Worm (Caenorhabditis elegans): Measurements from ENCODE around the gene D2007.1.
A peak's percentile ranks its signal among the peaks of the same experiment; 100 is the strongest.

D2007.1 gene

ce11 chrIII:8130177-8130902, 24.9 kb upstream of the D2007.1 start, which contains the start of the genes rpl-21 and C14B9.10 (continued):
- TF ChIP-seq irx-1 (tag; optimal IDR thresholded peaks at IDR 0.05) = peak; percentile 56
- TF ChIP-seq unc-130 (tag; optimal IDR thresholded peaks at IDR 0.05) = peak; percentile 95
- TF ChIP-seq nhr-47 (tag; optimal IDR thresholded peaks at IDR 0.05) = peak; percentile 86
- TF ChIP-seq ceh-88 (GFP tag; IDR thresholded peaks at IDR 0.05) = peak; percentile 47; the same call in 1 of the 2 replicates

- TF ChIP-seq tbx-2 (tag; optimal IDR thresholded peaks at IDR 0.05) (peak; percentile 1), lsy-2 (tag; optimal IDR thresholded peaks at IDR 0.05) (peak in 1 of 2 experiments; percentile 43), nhr-19 (GFP tag; conservative IDR thresholded peaks at IDR 0.05) (peak; percentile 25; the same call in 1 of the 2 replicates), ceh-88 (GFP tag; IDR thresholded peaks at IDR 0.05) (0 out of 2 replicates have a peak, but pooled peaks have one; percentile 18), nhr-85 (tag) (peak; percentile 5), fkh-4 (tag; optimal IDR thresholded peaks at IDR 0.05; ENCODE audit: borderline replicate concordance) (no peak), lin-14 (GFP tag; optimal IDR thresholded peaks at IDR 0.05) (peak; percentile 22), ceh-8 (GFP tag; optimal IDR thresholded peaks at IDR 0.05) (no peak)
These were observed 22.8 kb upstream of the D2007.1 start for ce11 chrIII:8132496-8132895.

ce11 chrIII:8133346-8133745, 21.9 kb upstream of the D2007.1 start, which contains the start of gene C14B9.2:
TSS of gene C14B9.2 (plus strand) at chrIII:8133665.
- peak; percentile 50 for TF ChIP-seq xbp-1 (tag; optimal IDR thresholded peaks at IDR 0.05)
- TF ChIP-seq C34B4.2 (tag; optimal IDR thresholded peaks at IDR 0.05) = no peak

ce11 chrIII:8136517-8137099, 18.7 kb upstream of the D2007.1 start:
- TF ChIP-seq nhr-19 (GFP tag; conservative IDR thresholded peaks at IDR 0.05) (peak; percentile 44), zip-4 (GFP tag; optimal IDR thresholded peaks at IDR 0.05) (no peak), sup-37 (GFP tag; optimal IDR thresholded peaks at IDR 0.05) (peak; percentile 16), ceh-8 (GFP tag; optimal IDR thresholded peaks at IDR 0.05) (no peak), unc-98 (GFP tag; IDR thresholded peaks at IDR 0.05) (no peak), jun-1 (tag; optimal IDR thresholded peaks at IDR 0.05) (no peak), lir-3 (tag; optimal IDR thresholded peaks at IDR 0.05; ENCODE audit: poor library complexity) (no peak), efl-1 (optimal IDR thresholded peaks at IDR 0.05) (no peak), efl-1 (GFP tag; optimal IDR thresholded peaks at IDR 0.05 in 1 of 2) (peak in 1 of 2 experiments; percentile 88), mdl-1 (tag; optimal IDR thresholded peaks at IDR 0.05) (peak in 1 of 2 experiments; percentile 34), skn-1 (tag; optimal IDR thresholded peaks at IDR 0.05) (peak; percentile 16), mef-2 (tag; optimal IDR thresholded peaks at IDR 0.05) (no peak), nhr-85 (tag) (no peak), C16A3.4 (tag; optimal IDR thresholded peaks at IDR 0.05) (no peak), nhr-84 (tag; optimal IDR thresholded peaks at IDR 0.05) (no peak), aly-2 (tag; optimal IDR thresholded peaks at IDR 0.05) (peak; percentile 23), nhr-77 (tag; optimal IDR thresholded peaks at IDR 0.05) (peak; percentile 37), nhr-76 (tag; optimal IDR thresholded peaks at IDR 0.05) (no peak), swsn-7 (tag; optimal IDR thresholded peaks at IDR 0.05) (peak; percentile 15), egl-27 (tag; optimal IDR thresholded peaks at IDR 0.05) (no peak), nhr-20 (tag; optimal IDR thresholded peaks at IDR 0.05) (peak; percentile 39), tbx-2 (tag; optimal IDR thresholded peaks at IDR 0.05) (peak; percentile 42), isw-1 (GFP tag; IDR thresholded peaks at IDR 0.05) (no peak), nhr-71 (tag; optimal IDR thresholded peaks at IDR 0.05) (peak; percentile 49), ztf-11 (tag; optimal IDR thresholded peaks at IDR 0.05) (no peak), rnt-1 (tag; optimal IDR thresholded peaks at IDR 0.05) (peak; percentile 3), F16B12.6 (tag; optimal IDR thresholded peaks at IDR 0.05) (no peak)

Measured in whole organism, L1 larva.